Fruit fly (Drosophila melanogaster): Measurements from ENCODE around the gene Toll-9.
A peak's percentile ranks its signal among the peaks of the same experiment; 100 is the strongest.

Gene Toll-9

DNA sequence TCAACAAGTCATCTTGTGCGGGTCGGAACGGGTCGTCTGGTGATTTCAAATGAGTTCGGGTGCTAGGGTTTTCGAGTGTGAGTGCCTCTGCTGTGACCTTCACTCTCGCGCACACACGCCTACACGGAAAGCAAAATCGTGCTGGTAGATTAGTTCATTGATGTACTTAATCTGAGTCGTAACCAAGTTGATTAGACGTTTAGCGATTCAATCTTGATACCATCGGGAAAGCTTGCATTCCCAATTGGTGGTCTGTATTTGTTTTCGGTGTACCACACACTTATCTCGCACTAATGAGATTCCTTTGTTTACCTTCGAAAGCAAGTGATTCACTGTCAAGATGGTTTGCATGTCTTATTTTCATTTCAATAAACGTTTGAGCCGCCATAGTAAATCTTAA, 22.5 kb upstream of the Toll-9 start (continued):
- TF ChIP-seq Sox100B (GFP tag; optimal IDR thresholded peaks at IDR 0.05) = no peak
- TF ChIP-seq stc (GFP tag; IDR thresholded peaks at IDR 0.05) = no peak
- no peak for TF ChIP-seq CG1647 (GFP tag; optimal IDR thresholded peaks at IDR 0.05)
- TF ChIP-seq CG18476 (GFP tag; optimal IDR thresholded peaks at IDR 0.05) = no peak
- TF ChIP-seq fru (optimal IDR thresholded peaks at IDR 0.05) = no peak
- TF ChIP-seq CG2120 (GFP tag; optimal IDR thresholded peaks at IDR 0.05) = peak; percentile 76
- no peak for TF ChIP-seq sim (GFP tag; IDR thresholded peaks at IDR 0.05)
- no peak for TF ChIP-seq CG3726 (GFP tag; IDR thresholded peaks at IDR 0.05)
- TF ChIP-seq CG10274 (GFP tag; optimal IDR thresholded peaks at IDR 0.05) = no peak
- no peak for TF ChIP-seq CG4404 (GFP tag; IDR thresholded peaks at IDR 0.05)
- TF ChIP-seq mirr (GFP tag; optimal IDR thresholded peaks at IDR 0.05) = no peak
- TF ChIP-seq HLH3B (GFP tag; IDR thresholded peaks at IDR 0.05) = peak; percentile 31; the same call in 1 of the 2 replicates
- TF ChIP-seq YL-1 (GFP tag; optimal IDR thresholded peaks at IDR 0.05) = no peak
- TF ChIP-seq Ravus (GFP tag; IDR thresholded peaks at IDR 0.05) = no peak
- no peak for TF ChIP-seq en (GFP tag; optimal IDR thresholded peaks at IDR 0.05)
- TF ChIP-seq jing (GFP tag; optimal IDR thresholded peaks at IDR 0.05) = no peak
- TF ChIP-seq CG2712 (tag; optimal IDR thresholded peaks at IDR 0.05) = peak; percentile 12
- peak; percentile 17 for TF ChIP-seq Deaf1 (tag; optimal IDR thresholded peaks at IDR 0.05)
- TF ChIP-seq lola (GFP tag; optimal IDR thresholded peaks at IDR 0.05) = no peak
- no peak for TF ChIP-seq Asciz (GFP tag; optimal IDR thresholded peaks at IDR 0.05)
- no peak for TF ChIP-seq Lim3 (GFP tag; IDR thresholded peaks at IDR 0.05)
- no peak for TF ChIP-seq emc (GFP tag; optimal IDR thresholded peaks at IDR 0.05)
- TF ChIP-seq CG34376 (GFP tag; optimal IDR thresholded peaks at IDR 0.05) = peak; percentile 86
- TF ChIP-seq CG16863 (GFP tag; optimal IDR thresholded peaks at IDR 0.05) = no peak
- TF ChIP-seq CG32772 (GFP tag; IDR thresholded peaks at IDR 0.05) = no peak
- no peak for TF ChIP-seq CG18011 (GFP tag; optimal IDR thresholded peaks at IDR 0.05)
- peak; percentile 28 for TF ChIP-seq pho (GFP tag; optimal IDR thresholded peaks at IDR 0.05)
- TF ChIP-seq h (optimal IDR thresholded peaks at IDR 0.05) = no peak
- TF ChIP-seq Sin3A (optimal IDR thresholded peaks at IDR 0.05) = no peak
- TF ChIP-seq corto (GFP tag; optimal IDR thresholded peaks at IDR 0.05) = no peak
- peak; percentile 59 for TF ChIP-seq ERR (GFP tag; optimal IDR thresholded peaks at IDR 0.05)
- TF ChIP-seq inv (GFP tag; IDR thresholded peaks at IDR 0.05; ENCODE audit: partially characterized antibody) = no peak
- TF ChIP-seq Taf1 (GFP tag; IDR thresholded peaks at IDR 0.05) = no peak
- no peak for TF ChIP-seq ab (GFP tag; optimal IDR thresholded peaks at IDR 0.05)
- peak in 1 of 2 experiments; percentile 0 for TF ChIP-seq bsh (GFP tag; optimal IDR thresholded peaks at IDR 0.05)
- TF ChIP-seq CG4424 (GFP tag; optimal IDR thresholded peaks at IDR 0.05) = no peak
- TF ChIP-seq ttk (GFP tag; IDR thresholded peaks at IDR 0.05) = 0 out of 2 replicates have a peak, but pooled peaks have one; percentile 16
- TF ChIP-seq ara (GFP tag; IDR thresholded peaks at IDR 0.05) = no peak
- TF ChIP-seq CG1603 (tag; optimal IDR thresholded peaks at IDR 0.05) = peak; percentile 47
- no peak for TF ChIP-seq CG7372 (GFP tag; IDR thresholded peaks at IDR 0.05)
- TF ChIP-seq crol (GFP tag; IDR thresholded peaks at IDR 0.05) = no peak
- TF ChIP-seq CG8478 (optimal IDR thresholded peaks at IDR 0.05) = no peak
- TF ChIP-seq CrebB (tag; optimal IDR thresholded peaks at IDR 0.05) = peak; percentile 25
- peak; percentile 42 for TF ChIP-seq HmgZ (tag; optimal IDR thresholded peaks at IDR 0.05)
- peak; percentile 30; the same call in 1 of the 2 replicates for TF ChIP-seq seq (GFP tag; IDR thresholded peaks at IDR 0.05)
- no peak for TF ChIP-seq nerfin-2 (GFP tag; IDR thresholded peaks at IDR 0.05; ENCODE audit: partially characterized antibody)
- TF ChIP-seq run (tag; optimal IDR thresholded peaks at IDR 0.05) = no peak
- TF ChIP-seq eve (GFP tag; optimal IDR thresholded peaks at IDR 0.05) = no peak
- peak; percentile 68 for TF ChIP-seq Rfx (GFP tag; IDR thresholded peaks at IDR 0.05)
- no peak for TF ChIP-seq fd64A (GFP tag; optimal IDR thresholded peaks at IDR 0.05)
- no peak for TF ChIP-seq CG8765 (GFP tag; IDR thresholded peaks at IDR 0.05)
- no peak for TF ChIP-seq CG9215 (GFP tag; IDR thresholded peaks at IDR 0.05)
- TF ChIP-seq CG10321 (GFP tag; IDR thresholded peaks at IDR 0.05) = no peak
- TF ChIP-seq exex (tag; optimal IDR thresholded peaks at IDR 0.05) = peak; percentile 86

All from whole organism, embryonic.